Worm (Caenorhabditis elegans) whole organism, L4 larva: ENCODE data around the gene F18E3.10.

ENCODE experiments used
- F49E8.2 ChIP-seq: sonication (generic microtip); optimal IDR thresholded peaks from 2 replicates; lab custom pipeline; 2016; ENCODE audit warnings: missing compliant biosample characterization, mild to moderate bottlenecking, missing genetic modification characterization, borderline replicate concordance
- php-3 ChIP-seq: fragments of 200-800 bp; sonication (Bioruptor generic); IDR thresholded peaks from 2 replicates; pipeline ENCODE4 v1.3.6; 2022; ENCODE audit warnings: missing genetic modification reagents, missing genetic modification characterization, missing compliant biosample characterization
- unc-62 ChIP-seq, 3 experiments: fragments of 150-350 bp in 1 of 3; sonication (generic microtip); optimal IDR thresholded peaks in 2 of 3; peaks in 1 of 3; 1 replicate in 1 of 3; 2 replicates in 2 of 3; lab custom pipeline; 2014 to 2017; ENCODE audit warnings: missing biosample characterization in 3 of 3, missing genetic modification characterization in 3 of 3, missing genetic modification reagents in 3 of 3, missing genotype in 1 of 3

DNA sequence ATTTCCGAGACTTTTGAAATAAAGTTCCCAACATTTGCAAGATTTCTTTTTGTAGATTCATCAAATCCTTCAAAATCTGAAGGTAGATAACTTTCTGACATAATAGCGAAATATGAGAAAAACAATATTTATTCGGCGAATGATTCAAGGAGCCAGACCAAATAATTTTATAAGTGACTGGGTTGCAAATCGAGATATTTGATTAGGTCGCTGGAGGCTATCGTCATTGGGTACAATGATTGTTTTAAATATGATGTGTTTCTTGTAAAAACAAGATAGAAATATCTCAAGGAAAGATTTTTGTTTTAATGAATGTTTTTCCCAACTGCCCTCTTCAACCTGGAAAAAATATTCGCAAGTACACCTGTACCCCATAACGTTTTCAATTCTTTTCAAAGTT is 4.6 kb upstream of the F18E3.10 start, which contains the start of gene srw-69:
- TF ChIP-seq php-3 (GFP tag; lab: Robert Waterston, UW) (no peak), unc-62 (GFP tag; optimal IDR thresholded peaks at IDR 0.05 in 1 of 2; lab: Kevin White, UChicago) (no peak), unc-62 (tag; optimal IDR thresholded peaks at IDR 0.05; lab: Kevin White, UChicago) (no peak), F49E8.2 (tag; lab: Kevin White, UChicago) (no peak)
